Fruit fly (Drosophila melanogaster): Measurements from ENCODE around the gene PolE2.

The PolE2 gene

DNA sequence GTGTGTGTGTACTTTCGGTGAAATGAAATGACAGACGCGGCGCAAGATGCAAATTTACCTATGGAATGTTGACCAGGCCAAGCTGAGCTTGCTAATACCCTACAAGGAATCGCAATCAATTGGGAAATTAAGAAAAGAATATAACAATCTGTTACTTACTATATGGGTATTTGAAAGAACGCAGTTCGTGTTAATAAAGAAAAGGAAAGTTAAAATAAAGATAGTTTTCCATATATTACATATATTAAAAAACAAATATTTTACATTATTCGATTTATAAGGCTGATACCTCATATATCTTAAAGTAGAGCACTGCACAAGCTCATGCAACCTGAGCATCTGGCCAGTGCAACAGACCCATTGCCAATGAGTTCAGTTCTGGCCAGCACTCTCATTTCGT, 45.6 kb downstream of the PolE2 start:
- TF ChIP-seq CG8319 (GFP tag; optimal IDR thresholded peaks at IDR 0.05), result no peak
- TF ChIP-seq Eip93F (GFP tag; optimal IDR thresholded peaks at IDR 0.05), result no peak
- TF ChIP-seq CG11902 (GFP tag; optimal IDR thresholded peaks at IDR 0.05), result peak; percentile 45
- TF ChIP-seq acj6 (GFP tag; optimal IDR thresholded peaks at IDR 0.05), result peak; percentile 28
- peak; percentile 10 for TF ChIP-seq CG3919 (GFP tag; optimal IDR thresholded peaks at IDR 0.05)
- TF ChIP-seq fd85E (GFP tag; optimal IDR thresholded peaks at IDR 0.05), result no peak
- TF ChIP-seq dsx (GFP tag; optimal IDR thresholded peaks at IDR 0.05; ENCODE audit: poor library complexity, severe bottlenecking), result peak; percentile 17
- TF ChIP-seq Sox102F (GFP tag; optimal IDR thresholded peaks at IDR 0.05), result peak; percentile 51
- no peak for TF ChIP-seq net (GFP tag; optimal IDR thresholded peaks at IDR 0.05)
- no peak for TF ChIP-seq Lpt (GFP tag; optimal IDR thresholded peaks at IDR 0.05)
- peak; percentile 19 for TF ChIP-seq pdm3 (GFP tag; optimal IDR thresholded peaks at IDR 0.05)
- peak; percentile 20 for TF ChIP-seq vri (GFP tag; optimal IDR thresholded peaks at IDR 0.05)
- no peak for TF ChIP-seq CG8119 (GFP tag; IDR thresholded peaks at IDR 0.05)
- TF ChIP-seq Gug (GFP tag; IDR thresholded peaks at IDR 0.05), result no peak
- peak; percentile 36 for TF ChIP-seq CG10631 (GFP tag; optimal IDR thresholded peaks at IDR 0.05)
- peak; percentile 49 for TF ChIP-seq Sox14 (GFP tag; optimal IDR thresholded peaks at IDR 0.05)
- TF ChIP-seq Eip75B (GFP tag; optimal IDR thresholded peaks at IDR 0.05), result no peak
- no peak for TF ChIP-seq CG32006 (GFP tag; optimal IDR thresholded peaks at IDR 0.05)
- TF ChIP-seq CG6808 (GFP tag; optimal IDR thresholded peaks at IDR 0.05), result peak; percentile 43
- TF ChIP-seq topi (GFP tag; optimal IDR thresholded peaks at IDR 0.05), result peak; percentile 60
- TF ChIP-seq CG6854 (GFP tag; optimal IDR thresholded peaks at IDR 0.05), result no peak
- peak; percentile 48 for TF ChIP-seq spab (GFP tag; optimal IDR thresholded peaks at IDR 0.05)
- peak; percentile 64 for TF ChIP-seq esn (GFP tag; optimal IDR thresholded peaks at IDR 0.05)
- no peak for TF ChIP-seq fkh (GFP tag; optimal IDR thresholded peaks at IDR 0.05)
- no peak for TF ChIP-seq CG1621 (tag; optimal IDR thresholded peaks at IDR 0.05)
- no peak for TF ChIP-seq dac (GFP tag; optimal IDR thresholded peaks at IDR 0.05)
- peak; percentile 22 for TF ChIP-seq Blimp-1 (GFP tag; optimal IDR thresholded peaks at IDR 0.05)
- no peak for TF ChIP-seq CG4318 (GFP tag; optimal IDR thresholded peaks at IDR 0.05)
- no peak for TF ChIP-seq CG11762 (GFP tag; optimal IDR thresholded peaks at IDR 0.05; ENCODE audit: insufficient read depth)
- TF ChIP-seq CG31627 (GFP tag; optimal IDR thresholded peaks at IDR 0.05), result peak; percentile 45
- TF ChIP-seq CG6792 (GFP tag; optimal IDR thresholded peaks at IDR 0.05), result peak; percentile 57
- TF ChIP-seq CG10669 (GFP tag; optimal IDR thresholded peaks at IDR 0.05), result peak; percentile 35
- peak; percentile 50 for TF ChIP-seq Smox (GFP tag; optimal IDR thresholded peaks at IDR 0.05)
- peak; percentile 38 for TF ChIP-seq achi (GFP tag; optimal IDR thresholded peaks at IDR 0.05)
- TF ChIP-seq lz (GFP tag; optimal IDR thresholded peaks at IDR 0.05), result peak; percentile 49
- TF ChIP-seq Hr4 (GFP tag; optimal IDR thresholded peaks at IDR 0.05), result no peak
- TF ChIP-seq Hr38 (GFP tag; optimal IDR thresholded peaks at IDR 0.05), result no peak
- peak; percentile 22 for TF ChIP-seq OdsH (GFP tag; optimal IDR thresholded peaks at IDR 0.05)
- TF ChIP-seq cyc (GFP tag; optimal IDR thresholded peaks at IDR 0.05), result peak; percentile 40
- TF ChIP-seq CG9139 (GFP tag; optimal IDR thresholded peaks at IDR 0.05), result no peak
- peak; percentile 66 for TF ChIP-seq CG3032 (tag; optimal IDR thresholded peaks at IDR 0.05)
- no peak for TF ChIP-seq CG6276 (GFP tag; optimal IDR thresholded peaks at IDR 0.05)
- no peak for TF ChIP-seq eg (GFP tag; IDR thresholded peaks at IDR 0.05)
- TF ChIP-seq CG7368 (GFP tag; optimal IDR thresholded peaks at IDR 0.05), result no peak
- TF ChIP-seq Sox15 (GFP tag; optimal IDR thresholded peaks at IDR 0.05), result peak; percentile 6
- no peak for TF ChIP-seq CG15336 (GFP tag; IDR thresholded peaks at IDR 0.05)
- peak; percentile 62 for TF ChIP-seq Met (GFP tag; optimal IDR thresholded peaks at IDR 0.05)
- peak; percentile 3 for TF ChIP-seq Ets21C (GFP tag; optimal IDR thresholded peaks at IDR 0.05)
- no peak for TF ChIP-seq CG16779 (tag; optimal IDR thresholded peaks at IDR 0.05)
- peak; percentile 45 for TF ChIP-seq Hr39 (GFP tag; optimal IDR thresholded peaks at IDR 0.05)
- TF ChIP-seq CG8632 (GFP tag; optimal IDR thresholded peaks at IDR 0.05), result no peak
- TF ChIP-seq salr (GFP tag; optimal IDR thresholded peaks at IDR 0.05), result no peak
- no peak for TF ChIP-seq CG6163 (GFP tag; IDR thresholded peaks at IDR 0.05)

Data from whole organism, prepupa.